Worm (Caenorhabditis elegans): ENCODE results near the gene C02F4.5.

ce11 chrIV:10571020-10571419, 47.1 kb upstream of the C02F4.5 start:
- no peak for TF ChIP-seq F10E7.11 (tag; optimal IDR thresholded peaks at IDR 0.05)
- no peak for TF ChIP-seq dpff-1 (tag; optimal IDR thresholded peaks at IDR 0.05)
- no peak for TF ChIP-seq unc-62 (GFP tag; optimal IDR thresholded peaks at IDR 0.05)
- TF ChIP-seq hmg-1.2 (GFP tag; IDR thresholded peaks at IDR 0.05): no peak
- no peak for TF ChIP-seq cebp-2 (GFP tag; IDR thresholded peaks at IDR 0.05)
- no peak for TF ChIP-seq snpc-4 (GFP tag; optimal IDR thresholded peaks at IDR 0.05)
- TF ChIP-seq snpc-4 (tag; optimal IDR thresholded peaks at IDR 0.05): no peak
- no peak for TF ChIP-seq repo-1 (tag; optimal IDR thresholded peaks at IDR 0.05)
- no peak for TF ChIP-seq Y95B8A.8 (GFP tag; IDR thresholded peaks at IDR 0.05)
- TF ChIP-seq F49E8.2 (tag; optimal IDR thresholded peaks at IDR 0.05; ENCODE audit: insufficient read depth): no peak
- TF ChIP-seq efl-1 (GFP tag; optimal IDR thresholded peaks at IDR 0.05): no peak
